Fruit fly (Drosophila melanogaster) whole organism, adult: Measurements from ENCODE around the gene kek4.

ENCODE experiments used
- CG12768 ChIP-seq: fragments of 200-800 bp; sonication (Bioruptor generic); optimal IDR thresholded peaks from 2 replicates; lab custom pipeline; 2017; ENCODE audit warnings: missing biosample characterization, missing genetic modification characterization, mild to moderate bottlenecking, moderate library complexity, missing genetic modification reagents
- CG14711 ChIP-seq: fragments of 200-800 bp; sonication (Bioruptor generic); optimal IDR thresholded peaks from 2 replicates; lab custom pipeline; 2018; ENCODE audit warnings: missing biosample characterization, mild to moderate bottlenecking, missing genetic modification characterization, moderate library complexity
- CG33017 ChIP-seq: fragments of 200-800 bp; sonication (Bioruptor generic); optimal IDR thresholded peaks from 2 replicates; lab custom pipeline; 2018; ENCODE audit warnings: missing biosample characterization, mild to moderate bottlenecking, missing genetic modification characterization, moderate library complexity
- kay ChIP-seq: fragments of 200-800 bp; sonication (Bioruptor generic); peaks from one replicate; lab custom pipeline; 2016; ENCODE audit warnings: missing biosample characterization, missing genetic modification characterization, borderline replicate concordance
- ovo ChIP-seq: fragments of 200-800 bp; sonication (Bioruptor generic); optimal IDR thresholded peaks from 2 replicates; lab custom pipeline; 2016; ENCODE audit warnings: missing biosample characterization, missing genetic modification characterization

DNA sequence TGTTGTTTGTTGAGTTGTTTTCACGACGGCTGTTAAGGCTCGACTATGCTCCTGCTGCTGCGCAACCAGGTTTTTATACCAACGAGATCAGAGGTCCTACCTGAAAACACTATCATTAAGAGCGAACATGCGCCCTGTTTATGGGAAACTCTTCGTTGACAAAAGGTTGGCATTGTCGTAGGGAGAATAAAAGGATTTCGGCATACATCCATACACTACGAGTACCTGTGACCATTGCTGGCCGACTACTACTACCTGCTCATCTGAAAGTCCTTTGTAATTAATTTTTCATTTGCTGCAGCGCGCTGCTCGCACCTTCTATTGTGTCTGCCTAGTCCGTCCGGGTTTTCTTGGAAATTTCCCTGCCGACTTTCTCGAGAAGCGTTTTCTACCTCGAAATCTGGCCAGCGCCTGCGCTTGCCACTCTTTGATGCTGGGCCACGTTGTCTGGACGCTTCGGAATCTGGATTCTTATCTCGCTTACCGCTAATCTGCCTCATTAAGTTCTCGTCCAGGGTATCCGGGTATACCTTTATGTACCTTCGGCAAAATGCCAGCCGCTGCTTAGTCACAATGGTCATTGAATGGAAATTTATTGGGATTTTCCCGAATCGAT is 10.2 kb upstream of the kek4 start, which contains the start of gene CG15480:
- TF ChIP-seq CG33017 (tag; lab: Kevin White, UChicago) (no peak), ovo (GFP tag; lab: Kevin White, UChicago) (no peak), kay (GFP tag; lab: Kevin White, UChicago) (no peak), CG14711 (tag; lab: Kevin White, UChicago) (no peak), CG12768 (GFP tag; lab: Kevin White, UChicago) (no peak)
